Worm (Caenorhabditis elegans): Measurements from ENCODE around the gene E04F6.4.

The E04F6.4 gene

DNA sequence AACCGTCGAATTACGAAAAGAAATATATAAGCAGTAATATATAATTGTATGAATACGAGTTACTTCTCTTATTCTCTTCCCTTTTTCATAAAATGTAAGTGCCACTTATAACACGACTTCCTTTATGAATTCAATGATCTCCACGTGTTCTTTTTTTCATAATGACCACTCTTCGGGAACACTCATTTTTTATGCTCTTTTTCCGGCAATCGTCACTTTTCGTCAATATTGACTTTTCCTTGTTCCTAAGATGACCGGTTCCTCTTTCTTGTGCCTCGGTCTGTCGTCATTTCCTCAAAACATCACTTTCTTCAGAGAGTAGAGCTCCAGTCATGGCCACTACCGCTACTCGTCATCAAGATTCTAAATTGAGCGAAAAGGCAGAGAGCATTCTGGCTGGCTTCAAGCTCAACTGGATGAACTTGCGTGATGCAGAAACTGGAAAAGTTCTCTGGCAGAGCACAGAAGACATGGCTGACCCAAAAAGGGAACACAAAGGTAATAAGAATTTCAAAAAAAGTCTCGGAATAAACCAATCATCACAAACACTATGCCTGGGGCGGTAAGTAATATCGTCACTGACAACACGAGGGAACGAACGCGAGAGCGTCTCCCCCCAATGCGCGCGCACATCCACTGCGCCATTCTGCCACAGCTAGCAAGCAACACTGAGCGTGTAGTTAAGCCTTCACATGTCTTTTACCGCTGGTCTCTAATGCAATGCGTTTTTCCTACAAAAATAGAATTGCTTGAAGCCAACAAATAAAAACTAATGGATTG lies 5.5 kb upstream of the E04F6.4 start, which contains the start of gene pdl-1 (continued):
- TF ChIP-seq vab-15 (tag; optimal IDR thresholded peaks at IDR 0.05) (no peak), ceh-82 (tag; optimal IDR thresholded peaks at IDR 0.05) (peak; percentile 35 to 83 (median 68)), nhr-19 (GFP tag; conservative IDR thresholded peaks at IDR 0.05) (peak; percentile 73), efl-3 (GFP tag; optimal IDR thresholded peaks at IDR 0.05) (no peak), unc-98 (GFP tag; IDR thresholded peaks at IDR 0.05) (no peak), blmp-1 (tag; optimal IDR thresholded peaks at IDR 0.05) (peak; percentile 27), hpl-2 (GFP tag; optimal IDR thresholded peaks at IDR 0.05) (no peak), xbp-1 (tag; optimal IDR thresholded peaks at IDR 0.05) (peak; percentile 64), C04F5.9 (tag; optimal IDR thresholded peaks at IDR 0.05) (peak; percentile 10), swsn-7 (tag; optimal IDR thresholded peaks at IDR 0.05) (peak; percentile 62), F16B12.6 (tag; optimal IDR thresholded peaks at IDR 0.05) (peak; percentile 32), ztf-11 (tag; optimal IDR thresholded peaks at IDR 0.05) (peak in 1 of 2 experiments; percentile 3), unc-86 (tag; optimal IDR thresholded peaks at IDR 0.05) (peak; percentile 48), lsy-2 (tag; optimal IDR thresholded peaks at IDR 0.05) (peak; percentile 61 to 72), lin-39 (tag; optimal IDR thresholded peaks at IDR 0.05) (no peak), elt-3 (tag; optimal IDR thresholded peaks at IDR 0.05) (peak in 3 of 6 experiments; percentile 24 to 61 (median 58)), pqm-1 (tag; optimal IDR thresholded peaks at IDR 0.05) (no peak), pax-3 (tag; optimal IDR thresholded peaks at IDR 0.05) (peak; percentile 69), C16A3.4 (tag; optimal IDR thresholded peaks at IDR 0.05) (peak; percentile 84), C34B4.2 (tag; optimal IDR thresholded peaks at IDR 0.05) (no peak), rnt-1 (tag; optimal IDR thresholded peaks at IDR 0.05) (peak; percentile 79), zag-1 (tag; optimal IDR thresholded peaks at IDR 0.05) (no peak), lin-15B (tag; optimal IDR thresholded peaks at IDR 0.05) (no peak), snu-23 (GFP tag; optimal IDR thresholded peaks at IDR 0.05) (peak; percentile 83), ceh-8 (GFP tag; optimal IDR thresholded peaks at IDR 0.05) (no peak), unc-30 (tag; optimal IDR thresholded peaks at IDR 0.05) (no peak), dsc-1 (tag; optimal IDR thresholded peaks at IDR 0.05) (peak; percentile 72), mab-9 (GFP tag; IDR thresholded peaks at IDR 0.05) (no peak), unc-62 (GFP tag; optimal IDR thresholded peaks at IDR 0.05) (no peak), nhr-11 (tag; optimal IDR thresholded peaks at IDR 0.05) (no peak), elt-2 (tag; optimal IDR thresholded peaks at IDR 0.05) (peak; percentile 46), tbx-2 (tag; optimal IDR thresholded peaks at IDR 0.05) (peak; percentile 65), ama-1 (optimal IDR thresholded peaks at IDR 0.05) (no peak), egl-13 (tag; optimal IDR thresholded peaks at IDR 0.05) (peak; percentile 38)

- no peak for TF ChIP-seq ceh-8 (GFP tag; optimal IDR thresholded peaks at IDR 0.05)
- no peak for TF ChIP-seq F16B12.6 (tag; optimal IDR thresholded peaks at IDR 0.05)
- no peak for TF ChIP-seq zag-1 (tag; optimal IDR thresholded peaks at IDR 0.05)
- no peak for TF ChIP-seq ceh-88 (GFP tag; IDR thresholded peaks at IDR 0.05)
- TF ChIP-seq nhr-77 (tag; optimal IDR thresholded peaks at IDR 0.05) = no peak
- no peak for TF ChIP-seq pax-3 (tag; optimal IDR thresholded peaks at IDR 0.05)
- no peak for TF ChIP-seq rnt-1 (tag; optimal IDR thresholded peaks at IDR 0.05)
- TF ChIP-seq nhr-19 (GFP tag; conservative IDR thresholded peaks at IDR 0.05) = no peak
- no peak for TF ChIP-seq lin-15B (tag; optimal IDR thresholded peaks at IDR 0.05)
- no peak for TF ChIP-seq ets-5 (GFP tag; IDR thresholded peaks at IDR 0.05)
- no peak for TF ChIP-seq jun-1 (tag; optimal IDR thresholded peaks at IDR 0.05)
- TF ChIP-seq lin-14 (GFP tag; optimal IDR thresholded peaks at IDR 0.05) = no peak
- TF ChIP-seq ceh-90 (tag; optimal IDR thresholded peaks at IDR 0.05) = no peak
- no peak for TF ChIP-seq aha-1 (tag; optimal IDR thresholded peaks at IDR 0.05)
These were observed 3.1 kb upstream of the E04F6.4 start for ce11 chrII:7186117-7186516.
